Fruit fly (Drosophila melanogaster) whole organism, embryonic: Measurements from ENCODE around the gene CG6136.

ENCODE experiments used
- Asciz ChIP-seq: fragments of 200-800 bp; sonication (Bioruptor generic); optimal IDR thresholded peaks from 2 replicates; lab custom pipeline; 2017; ENCODE audit warnings: missing biosample characterization, mild to moderate bottlenecking, missing genetic modification characterization, missing genetic modification reagents
- Awh ChIP-seq: fragments of 200-800 bp; sonication (Bioruptor generic); IDR thresholded peaks from 2 replicates; pipeline ENCODE4, ENCODE4 v1.3.6; 2022; ENCODE audit warnings: missing biosample characterization, missing genetic modification characterization
- CG10654 ChIP-seq: fragments of 200-800 bp; sonication (Bioruptor generic); optimal IDR thresholded peaks from 2 replicates; lab custom pipeline; 2016; ENCODE audit warnings: missing biosample characterization, missing genetic modification characterization
- CG12071 ChIP-seq: fragments of 200-800 bp; sonication (Bioruptor generic); optimal IDR thresholded peaks from 3 replicates; lab custom pipeline; 2018; ENCODE audit warnings: missing biosample characterization, mild to moderate bottlenecking, missing genetic modification characterization
- CG12219 ChIP-seq: fragments of 200-800 bp; sonication (Bioruptor generic); optimal IDR thresholded peaks from 3 replicates; lab custom pipeline; 2018; ENCODE audit warnings: missing biosample characterization, mild to moderate bottlenecking, missing genetic modification characterization
- CG16815 ChIP-seq: fragments of 200-800 bp; sonication (Bioruptor generic); optimal IDR thresholded peaks from 3 replicates; lab custom pipeline; 2017; ENCODE audit warnings: missing biosample characterization, mild to moderate bottlenecking, missing genetic modification characterization
- CG17328 ChIP-seq: fragments of 200-800 bp; sonication (Bioruptor generic); IDR thresholded peaks from 2 replicates; pipeline ENCODE4 v1.3.6; 2022; ENCODE audit warnings: missing biosample characterization, missing genetic modification characterization
- CG17829 ChIP-seq: fragments of 200-800 bp; optimal IDR thresholded peaks from 2 replicates; lab custom pipeline; 2019; ENCODE audit warnings: missing biosample characterization, mild to moderate bottlenecking, missing genetic modification characterization, moderate library complexity
- CG18764 ChIP-seq: fragments of 200-800 bp; sonication (Bioruptor generic); optimal IDR thresholded peaks from 3 replicates; lab custom pipeline; 2016; ENCODE audit warnings: missing biosample characterization, missing genetic modification characterization
- CG2199 ChIP-seq: fragments of 200-800 bp; sonication (Bioruptor generic); IDR thresholded peaks from 3 replicates; pipeline ENCODE4 v1.3.6; 2022; ENCODE audit warnings: missing biosample characterization, missing genetic modification characterization
- CG31388 ChIP-seq: fragments of 200-800 bp; sonication (Bioruptor generic); optimal IDR thresholded peaks from 2 replicates; lab custom pipeline; 2016; ENCODE audit warnings: missing biosample characterization, missing genetic modification characterization
- CG3163 ChIP-seq: fragments of 200-800 bp; sonication (Bioruptor generic); optimal IDR thresholded peaks from 3 replicates; lab custom pipeline; 2016; ENCODE audit warnings: missing biosample characterization, missing genetic modification characterization
- CG33557 ChIP-seq: fragments of 200-800 bp; sonication (Bioruptor generic); optimal IDR thresholded peaks from 2 replicates; lab custom pipeline; 2019; ENCODE audit warnings: missing biosample characterization, mild to moderate bottlenecking, missing genetic modification characterization, moderate library complexity
- CG4360 ChIP-seq: fragments of 200-800 bp; sonication (Bioruptor generic); IDR thresholded peaks from 2 replicates; pipeline ENCODE4 v1.3.6; 2022; ENCODE audit warnings: missing biosample characterization, missing genetic modification characterization
- CG4424 ChIP-seq: fragments of 200-800 bp; sonication (Bioruptor generic); optimal IDR thresholded peaks from 3 replicates; lab custom pipeline; 2016; ENCODE audit warnings: missing biosample characterization, missing genetic modification characterization
- CG4707 ChIP-seq: fragments of 200-800 bp; sonication (Bioruptor generic); optimal IDR thresholded peaks from 2 replicates; lab custom pipeline; 2018; ENCODE audit warnings: missing biosample characterization, mild to moderate bottlenecking, missing genetic modification characterization, moderate library complexity
- CG6854 ChIP-seq: fragments of 200-800 bp; sonication (Bioruptor generic); optimal IDR thresholded peaks from 3 replicates; lab custom pipeline; 2017; ENCODE audit warnings: missing biosample characterization, mild to moderate bottlenecking, missing genetic modification characterization
- CG7556 ChIP-seq: fragments of 200-800 bp; sonication (Bioruptor generic); optimal IDR thresholded peaks from 2 replicates; lab custom pipeline; 2017; ENCODE audit warnings: missing biosample characterization, mild to moderate bottlenecking, missing genetic modification characterization
- CG8359 ChIP-seq: fragments of 200-800 bp; sonication (Bioruptor generic); optimal IDR thresholded peaks from 2 replicates; lab custom pipeline; 2017; ENCODE audit warnings: missing biosample characterization, mild to moderate bottlenecking, missing genetic modification characterization, borderline replicate concordance
- CG8388 ChIP-seq: fragments of 200-800 bp; sonication (Bioruptor generic); optimal IDR thresholded peaks from 2 replicates; lab custom pipeline; 2019; ENCODE audit warnings: missing biosample characterization, mild to moderate bottlenecking, missing genetic modification characterization, moderate library complexity
- Dll ChIP-seq: fragments of 200-800 bp; sonication (Bioruptor generic); IDR thresholded peaks from 4 replicates; pipeline ENCODE4 v1.3.6; 2022; ENCODE audit warnings: missing biosample characterization, missing genetic modification characterization; ENCODE audit not compliant: partially characterized antibody
- Ets97D ChIP-seq: fragments of 200-800 bp; sonication (Bioruptor generic); optimal IDR thresholded peaks from 3 replicates; lab custom pipeline; 2016; ENCODE audit warnings: missing biosample characterization, missing genetic modification characterization
- H2.0 ChIP-seq: fragments of 200-800 bp; sonication (Bioruptor generic); IDR thresholded peaks from 2 replicates; pipeline ENCODE4 v1.3.6; 2022; ENCODE audit warnings: missing biosample characterization, missing genetic modification characterization
- HHEX ChIP-seq: fragments of 200-800 bp; sonication (Bioruptor generic); optimal IDR thresholded peaks from 3 replicates; lab custom pipeline; 2017; ENCODE audit warnings: missing biosample characterization, mild to moderate bottlenecking, missing genetic modification characterization, missing genetic modification reagents
- HLH54F ChIP-seq: fragments of 200-800 bp; sonication (Bioruptor generic); optimal IDR thresholded peaks from 3 replicates; lab custom pipeline; 2016; ENCODE audit warnings: missing biosample characterization, missing genetic modification characterization
- Hmx ChIP-seq: fragments of 200-800 bp; sonication (Bioruptor generic); optimal IDR thresholded peaks from 2 replicates; lab custom pipeline; 2016; ENCODE audit warnings: missing biosample characterization, missing genetic modification characterization
- NfI ChIP-seq: fragments of 200-800 bp; sonication (Bioruptor generic); optimal IDR thresholded peaks from 3 replicates; lab custom pipeline; 2018; ENCODE audit warnings: missing biosample characterization, mild to moderate bottlenecking, missing genetic modification characterization, moderate library complexity
- Oli ChIP-seq: fragments of 200-800 bp; sonication (Bioruptor generic); optimal IDR thresholded peaks from 2 replicates; lab custom pipeline; 2018; ENCODE audit warnings: missing biosample characterization, mild to moderate bottlenecking, missing genetic modification characterization, moderate library complexity
- Opbp ChIP-seq: fragments of 200-800 bp; sonication (Bioruptor generic); IDR thresholded peaks from 3 replicates; pipeline ENCODE4 v1.3.6; 2022; ENCODE audit warnings: missing biosample characterization, missing genetic modification characterization; ENCODE audit not compliant: partially characterized antibody
- Trl ChIP-seq, 3 experiments: fragments of >200 bp in 2 of 3; fragments of 200-800 bp in 1 of 3; sonication (Bioruptor generic) in 1 of 3; optimal IDR thresholded peaks; 2 replicates in 1 of 3; 3 replicates in 2 of 3; lab custom pipeline; 2016 to 2017; ENCODE audit warnings: missing biosample characterization in 1 of 3, missing genetic modification characterization in 1 of 3
- Xbp1 ChIP-seq: fragments of 200-800 bp; sonication (Bioruptor generic); optimal IDR thresholded peaks from 3 replicates; lab custom pipeline; 2016; ENCODE audit warnings: missing biosample characterization, mild to moderate bottlenecking, missing genetic modification characterization
- ase ChIP-seq: fragments of 200-800 bp; sonication (Bioruptor generic); IDR thresholded peaks from 3 replicates; pipeline ENCODE4 v1.3.6; 2022; ENCODE audit warnings: missing biosample characterization, missing genetic modification characterization
- cas ChIP-seq: fragments of 200-800 bp; sonication (Bioruptor generic); IDR thresholded peaks from 2 replicates; pipeline ENCODE4 v1.3.6; 2022; ENCODE audit warnings: missing biosample characterization, missing genetic modification characterization
- dmrt11E ChIP-seq: fragments of 200-800 bp; sonication (Bioruptor generic); optimal IDR thresholded peaks from 3 replicates; lab custom pipeline; 2018; ENCODE audit warnings: missing biosample characterization, mild to moderate bottlenecking, missing genetic modification characterization, moderate library complexity
- ewg ChIP-seq: fragments of 200-800 bp; sonication (Bioruptor generic); optimal IDR thresholded peaks from 3 replicates; lab custom pipeline; 2017; ENCODE audit warnings: mild to moderate bottlenecking, missing biosample characterization, missing genetic modification reagents, missing genetic modification characterization
- fd102C ChIP-seq: fragments of 200-800 bp; sonication (Bioruptor generic); optimal IDR thresholded peaks from 2 replicates; lab custom pipeline; 2018; ENCODE audit warnings: missing biosample characterization, mild to moderate bottlenecking, missing genetic modification characterization, moderate library complexity
- fd3F ChIP-seq: fragments of 200-800 bp; sonication (Bioruptor generic); optimal IDR thresholded peaks from 2 replicates; lab custom pipeline; 2018; ENCODE audit warnings: missing biosample characterization, mild to moderate bottlenecking, missing genetic modification characterization, moderate library complexity
- gro ChIP-seq: fragments of 200-800 bp; sonication (Bioruptor generic); optimal IDR thresholded peaks from 2 replicates; lab custom pipeline; 2016; ENCODE audit warnings: missing biosample characterization, missing genetic modification characterization
- gsb-n ChIP-seq: fragments of 200-800 bp; sonication (Bioruptor generic); optimal IDR thresholded peaks from 3 replicates; lab custom pipeline; 2018; ENCODE audit warnings: missing biosample characterization, mild to moderate bottlenecking, missing genetic modification characterization
- ind ChIP-seq: fragments of 200-800 bp; sonication (Bioruptor generic); optimal IDR thresholded peaks from 3 replicates; lab custom pipeline; 2016; ENCODE audit warnings: missing biosample characterization, missing genetic modification characterization
- jing ChIP-seq: fragments of 200-800 bp; sonication (Bioruptor generic); optimal IDR thresholded peaks from 2 replicates; lab custom pipeline; 2018; ENCODE audit warnings: missing biosample characterization, mild to moderate bottlenecking, missing genetic modification characterization
- kah ChIP-seq: fragments of 200-800 bp; sonication (Bioruptor generic); optimal IDR thresholded peaks from 2 replicates; lab custom pipeline; 2018; ENCODE audit warnings: missing biosample characterization, mild to moderate bottlenecking, missing genetic modification characterization
- kni ChIP-seq: fragments of 200-800 bp; sonication (Bioruptor generic); optimal IDR thresholded peaks from 3 replicates; lab custom pipeline; 2017; ENCODE audit warnings: mild to moderate bottlenecking, missing biosample characterization, missing genetic modification reagents, missing genetic modification characterization
- mirr ChIP-seq: fragments of 200-800 bp; sonication (Bioruptor generic); optimal IDR thresholded peaks from 3 replicates; lab custom pipeline; 2018; ENCODE audit warnings: missing biosample characterization, mild to moderate bottlenecking, missing genetic modification characterization
- nau ChIP-seq: fragments of 200-800 bp; sonication (Bioruptor generic); optimal IDR thresholded peaks from 3 replicates; lab custom pipeline; 2017; ENCODE audit warnings: missing biosample characterization, mild to moderate bottlenecking, missing genetic modification characterization, missing genetic modification reagents
- oc ChIP-seq: fragments of 200-800 bp; sonication (Bioruptor generic); optimal IDR thresholded peaks from 2 replicates; lab custom pipeline; 2018; ENCODE audit warnings: missing biosample characterization, mild to moderate bottlenecking, missing genetic modification characterization, moderate library complexity
- phol ChIP-seq: fragments of 200-800 bp; sonication (Bioruptor generic); optimal IDR thresholded peaks from 3 replicates; lab custom pipeline; 2018; ENCODE audit warnings: missing biosample characterization, mild to moderate bottlenecking, missing genetic modification characterization, moderate library complexity
- sd ChIP-seq: fragments of 200-800 bp; sonication (Bioruptor generic); optimal IDR thresholded peaks from 3 replicates; lab custom pipeline; 2018; ENCODE audit warnings: missing biosample characterization, mild to moderate bottlenecking, missing genetic modification characterization, moderate library complexity
- sens ChIP-seq: fragments of 200-800 bp; sonication (Bioruptor generic); peaks from one replicate; lab custom pipeline; 2016; ENCODE audit warnings: missing biosample characterization, missing genetic modification characterization
- slbo ChIP-seq: fragments of 200-800 bp; sonication (Bioruptor generic); IDR thresholded peaks from 2 replicates; pipeline ENCODE4 v1.3.6; 2022; ENCODE audit warnings: missing biosample characterization, missing genetic modification characterization
- vnd ChIP-seq: fragments of 200-800 bp; sonication (Bioruptor generic); IDR thresholded peaks from 3 replicates; pipeline ENCODE4 v1.3.6; 2022; ENCODE audit warnings: missing biosample characterization, missing genetic modification characterization; ENCODE audit not compliant: partially characterized antibody

Gene CG6136

DNA sequence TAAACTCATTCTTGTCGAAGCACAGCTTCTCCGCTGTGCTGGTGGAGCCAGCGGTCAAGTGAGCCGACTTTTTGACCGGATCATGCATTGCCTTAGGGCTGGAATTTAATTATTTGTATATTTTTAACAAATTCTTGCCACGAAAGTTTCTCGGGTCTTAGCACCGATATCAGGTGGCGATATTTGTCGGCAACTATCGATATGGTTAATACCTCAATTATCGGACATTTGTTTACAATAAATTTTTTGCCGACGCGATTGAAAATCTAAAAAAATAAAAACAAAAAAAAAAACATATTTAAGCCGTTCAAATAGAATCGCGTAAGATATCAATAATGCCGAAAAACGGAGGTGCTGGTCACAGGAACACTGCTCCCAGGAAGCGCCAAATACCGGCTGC is 10.5 kb downstream of the CG6136 start, which contains the start of the genes Cog2 and Trax (continued):
- TF ChIP-seq Awh (GFP tag; lab: Robert Waterston, UW) (no peak), CG3163 (no peak), gro (GFP tag; lab: Kevin White, UChicago) (no peak), CG10654 (GFP tag; lab: Kevin White, UChicago) (no peak), CG8359 (GFP tag; lab: Kevin White, UChicago) (no peak), mirr (GFP tag; lab: Kevin White, UChicago) (no peak), CG31388 (GFP tag; lab: Kevin White, UChicago) (no peak), Hmx (GFP tag; lab: Kevin White, UChicago) (no peak), gsb-n (tag; lab: Kevin White, UChicago) (no peak), CG2199 (GFP tag; lab: Robert Waterston, UW) (no peak), CG7556 (GFP tag; lab: Kevin White, UChicago) (no peak), nau (GFP tag; lab: Kevin White, UChicago) (no peak), Trl (optimal IDR thresholded peaks at IDR 0.05; lab: Kevin White, UChicago) (no peak), Trl (GFP tag; optimal IDR thresholded peaks at IDR 0.05; lab: Kevin White, UChicago) (no peak), sens (GFP tag; lab: Kevin White, UChicago) (no peak), CG4707 (GFP tag; lab: Kevin White, UChicago) (no peak), kni (GFP tag; lab: Kevin White, UChicago) (no peak), CG8388 (GFP tag; lab: Kevin White, UChicago) (no peak), slbo (no peak), H2.0 (GFP tag; lab: Robert Waterston, UW) (no peak), CG12071 (GFP tag; lab: Kevin White, UChicago) (no peak), Xbp1 (no peak), CG17328 (GFP tag; lab: Robert Waterston, UW) (no peak), ase (GFP tag; lab: Robert Waterston, UW) (no peak), Ets97D (GFP tag; lab: Kevin White, UChicago) (no peak), NfI (GFP tag; lab: Kevin White, UChicago) (no peak), fd102C (GFP tag; lab: Kevin White, UChicago) (no peak), CG33557 (GFP tag; lab: Kevin White, UChicago) (no peak), phol (tag; lab: Kevin White, UChicago) (peak; percentile 6), Asciz (GFP tag; lab: Kevin White, UChicago) (no peak), Oli (tag; lab: Kevin White, UChicago) (no peak), sd (tag; lab: Kevin White, UChicago) (no peak), oc (tag; lab: Kevin White, UChicago) (no peak), vnd (GFP tag; lab: Robert Waterston, UW) (peak; percentile 82), cas (GFP tag; lab: Robert Waterston, UW) (no peak), CG12219 (GFP tag; lab: Kevin White, UChicago) (no peak), HLH54F (GFP tag; lab: Kevin White, UChicago) (no peak), CG6854 (GFP tag; lab: Kevin White, UChicago) (no peak), Opbp (GFP tag; lab: Robert Waterston, UW) (peak; percentile 85; the same call in 2 of the 3 replicates), CG4424 (GFP tag; lab: Kevin White, UChicago) (no peak), HHEX (no peak), Dll (GFP tag; lab: Robert Waterston, UW) (peak; percentile 94), dmrt11E (tag; lab: Kevin White, UChicago) (no peak), CG4360 (GFP tag; lab: Robert Waterston, UW) (no peak), CG18764 (GFP tag; lab: Kevin White, UChicago) (no peak), CG16815 (GFP tag; lab: Kevin White, UChicago) (no peak), fd3F (GFP tag; lab: Kevin White, UChicago) (no peak), jing (no peak), CG17829 (tag; lab: Kevin White, UChicago) (no peak), ind (GFP tag; lab: Kevin White, UChicago) (no peak), ewg (GFP tag; lab: Kevin White, UChicago) (no peak), kah (GFP tag; lab: Kevin White, UChicago) (no peak)
